Fruit fly (Drosophila melanogaster): ENCODE data around the gene Acat1.

DNA sequence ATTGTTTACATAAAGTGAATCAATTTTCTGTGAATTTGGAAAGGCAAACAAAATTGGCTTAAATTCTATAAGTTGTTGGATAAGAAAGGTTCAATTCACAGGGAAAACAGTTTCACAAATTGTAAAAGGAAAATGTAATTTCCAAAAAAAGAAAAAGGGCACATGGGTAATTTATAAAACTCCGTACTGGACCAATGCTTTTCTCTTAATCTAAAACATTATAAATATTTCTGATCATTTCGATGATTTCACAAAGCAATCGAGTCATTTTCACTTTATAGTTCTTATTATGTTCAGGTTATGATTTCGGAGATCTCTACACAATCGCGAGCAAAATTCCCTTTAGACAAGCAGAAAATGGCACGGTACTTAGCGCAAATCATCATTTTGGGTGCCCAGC is 30.7 kb downstream of the Acat1 start, which contains the start of gene CG1409:
- TF ChIP-seq CTCF (optimal IDR thresholded peaks at IDR 0.05) (no peak), CG8478 (optimal IDR thresholded peaks at IDR 0.05) (no peak)

Measured in S2 (cell line).